Worm (Caenorhabditis elegans) whole organism, L3 larva: Measurements from ENCODE around the gene Y57A10A.29.
"Not testable (repeated sequence)": the region's sequence is repeated elsewhere in the genome, so short reads cannot be mapped to it uniquely, and the experiment has no call there.

Source experiments
- ama-1 ChIP-seq: fragments of 150-350 bp; optimal IDR thresholded peaks from 2 replicates; lab custom pipeline; 2018
- ceh-16 ChIP-seq: sonication (generic microtip); optimal IDR thresholded peaks from 2 replicates; lab custom pipeline; 2017; ENCODE audit warnings: missing biosample characterization, missing genetic modification characterization
- ceh-28 ChIP-seq: fragments of 150-350 bp; optimal IDR thresholded peaks from 2 replicates; lab custom pipeline; 2014; ENCODE audit warnings: missing biosample characterization, missing genetic modification reagents, missing genetic modification characterization
- ceh-9 ChIP-seq: sonication (generic microtip); optimal IDR thresholded peaks from 2 replicates; lab custom pipeline; 2018; ENCODE audit warnings: missing biosample characterization, missing genetic modification characterization
- daf-12 ChIP-seq: fragments of 150-350 bp; optimal IDR thresholded peaks from 2 replicates; lab custom pipeline; 2014; ENCODE audit warnings: missing biosample characterization, missing genetic modification reagents, missing genetic modification characterization
- egl-5 ChIP-seq: fragments of 150-350 bp; optimal IDR thresholded peaks from 2 replicates; lab custom pipeline; 2017; ENCODE audit warnings: missing biosample characterization, missing genetic modification reagents, missing genetic modification characterization, inconsistent platforms
- elt-3 ChIP-seq, 3 experiments: fragments of 150-350 bp in 1 of 3; sonication (generic microtip) in 2 of 3; optimal IDR thresholded peaks; 2 replicates in 2 of 3; 4 replicates in 1 of 3; lab custom pipeline; 2014 to 2017; ENCODE audit warnings: missing biosample characterization in 3 of 3, missing genetic modification characterization in 3 of 3
- hmg-11 ChIP-seq: sonication (generic microtip); optimal IDR thresholded peaks from 2 replicates; lab custom pipeline; 2016; ENCODE audit warnings: missing genetic modification characterization, missing compliant biosample characterization
- jun-1 ChIP-seq: fragments of 150-350 bp; optimal IDR thresholded peaks from 2 replicates; lab custom pipeline; 2014; ENCODE audit warnings: missing biosample characterization, missing genetic modification reagents, missing genetic modification characterization
- lin-15B ChIP-seq: fragments of 150-350 bp; optimal IDR thresholded peaks from 2 replicates; lab custom pipeline; 2014; ENCODE audit warnings: missing biosample characterization, missing genetic modification characterization
- lin-39 ChIP-seq: fragments of 150-350 bp; optimal IDR thresholded peaks from 2 replicates; lab custom pipeline; 2018; ENCODE audit warnings: missing biosample characterization, missing genetic modification reagents, missing genetic modification characterization
- lsy-12 ChIP-seq: sonication (generic microtip); optimal IDR thresholded peaks from 2 replicates; lab custom pipeline; 2016; ENCODE audit warnings: mild to moderate bottlenecking, missing genetic modification characterization, missing compliant biosample characterization
- nhr-11 ChIP-seq: fragments of 150-350 bp; optimal IDR thresholded peaks from 2 replicates; lab custom pipeline; 2014; ENCODE audit warnings: missing biosample characterization, missing genetic modification characterization
- nhr-12 ChIP-seq: fragments of 150-350 bp; optimal IDR thresholded peaks from 2 replicates; lab custom pipeline; 2014; ENCODE audit warnings: missing biosample characterization, missing genetic modification characterization
- nhr-23 ChIP-seq: fragments of 150-350 bp; optimal IDR thresholded peaks from 2 replicates; lab custom pipeline; 2014; ENCODE audit warnings: missing biosample characterization, missing genetic modification reagents, missing genetic modification characterization
- nhr-28 ChIP-seq: fragments of 150-350 bp; optimal IDR thresholded peaks from 2 replicates; lab custom pipeline; 2014; ENCODE audit warnings: missing biosample characterization, missing genetic modification characterization
- nhr-43 ChIP-seq: sonication (generic microtip); optimal IDR thresholded peaks from 2 replicates; lab custom pipeline; 2016; ENCODE audit warnings: mild to moderate bottlenecking, missing genetic modification characterization, missing compliant biosample characterization; ENCODE audit not compliant: poor library complexity, severe bottlenecking
- nhr-76 ChIP-seq: fragments of 150-350 bp; sonication (generic microtip); optimal IDR thresholded peaks from 5 replicates; lab custom pipeline; 2014; ENCODE audit warnings: missing biosample characterization, missing genetic modification characterization
- nhr-77 ChIP-seq: fragments of 150-350 bp; optimal IDR thresholded peaks from 2 replicates; lab custom pipeline; 2014; ENCODE audit warnings: missing biosample characterization, missing genetic modification characterization
- pha-4 ChIP-seq: fragments of 150-350 bp; optimal IDR thresholded peaks from 2 replicates; lab custom pipeline; 2014; ENCODE audit warnings: missing biosample characterization, missing genetic modification reagents, missing genetic modification characterization
- skn-1 ChIP-seq: fragments of 150-350 bp; optimal IDR thresholded peaks from 2 replicates; lab custom pipeline; 2014; ENCODE audit warnings: missing biosample characterization, missing genetic modification characterization
- snpc-4 ChIP-seq: fragments of 150-350 bp; optimal IDR thresholded peaks from 2 replicates; lab custom pipeline; 2014; ENCODE audit warnings: missing biosample characterization, missing genetic modification characterization
- unc-39 ChIP-seq: sonication (generic microtip); optimal IDR thresholded peaks from 4 replicates; lab custom pipeline; 2017; ENCODE audit warnings: missing biosample characterization, missing genetic modification characterization
- ztf-11 ChIP-seq: fragments of 150-350 bp; optimal IDR thresholded peaks from 2 replicates; lab custom pipeline; 2014; ENCODE audit warnings: missing biosample characterization, missing genetic modification characterization

The Y57A10A.29 gene

DNA sequence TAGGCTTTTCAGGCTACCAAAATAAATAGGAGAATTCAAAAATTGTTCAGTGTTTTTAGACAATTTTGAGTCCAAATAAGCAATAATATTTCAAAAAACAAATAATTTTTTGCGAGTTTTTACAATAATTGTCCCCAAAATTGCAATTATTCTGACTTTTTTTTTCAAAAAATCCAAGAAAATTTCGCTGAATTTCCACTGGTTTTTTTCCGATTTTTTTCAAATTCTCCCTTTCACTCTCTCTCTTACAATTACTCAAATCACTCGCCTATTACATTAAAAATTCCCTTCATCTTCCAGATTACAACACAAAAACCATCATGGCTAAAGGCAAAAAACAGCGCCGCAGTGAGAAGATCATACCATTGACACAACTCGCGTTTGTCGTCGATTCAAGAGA, 9.7 kb downstream of the Y57A10A.29 start, which contains the start of gene Y57A10A.31:
TSS of gene Y57A10A.31 (plus strand) at position 301 of the 400 bp plus-strand sequence.
- TF ChIP-seq nhr-11 (tag; lab: Kevin White, UChicago), result no peak
- TF ChIP-seq egl-5 (tag; lab: Kevin White, UChicago), result no peak
- TF ChIP-seq elt-3 (tag; optimal IDR thresholded peaks at IDR 0.05; lab: Kevin White, UChicago), result no peak
- no peak for TF ChIP-seq daf-12 (tag; lab: Kevin White, UChicago)
- no peak for TF ChIP-seq unc-39
- no peak for TF ChIP-seq nhr-28 (tag; lab: Kevin White, UChicago)
- TF ChIP-seq, all 47 proteins: peak for 0

DNA sequence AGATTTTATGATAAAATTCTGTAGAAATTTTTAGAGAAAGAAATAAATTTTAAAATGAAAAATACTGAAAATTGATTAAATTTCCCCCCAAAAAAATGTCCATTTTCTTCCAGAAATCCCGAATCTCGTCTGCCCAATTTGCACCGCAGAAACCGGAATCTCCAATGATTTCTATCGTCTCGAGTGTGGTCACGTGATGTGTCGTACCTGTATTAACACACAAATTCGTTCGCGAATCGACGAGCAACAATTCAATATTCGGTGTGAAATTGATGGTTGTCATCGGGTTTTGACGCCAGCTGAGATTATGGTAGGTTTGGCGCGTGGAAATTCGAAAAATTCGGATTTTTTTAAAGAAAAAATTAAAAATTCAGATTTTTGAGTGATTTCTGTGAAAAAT, 17.2 kb downstream of the Y57A10A.29 start:
- TF ChIP-seq lsy-12 (tag; lab: Kevin White, UChicago), result no peak
- TF ChIP-seq hmg-11, result no peak
- TF ChIP-seq lin-15B (tag; lab: Kevin White, UChicago), result no peak
- no peak for TF ChIP-seq nhr-23 (tag; lab: Kevin White, UChicago)
- TF ChIP-seq pha-4 (tag; lab: Kevin White, UChicago), result no peak
- no peak for TF ChIP-seq daf-12 (tag; lab: Kevin White, UChicago)
- TF ChIP-seq ceh-16 (tag; lab: Kevin White, UChicago), result no peak
- no peak for TF ChIP-seq skn-1 (tag; lab: Kevin White, UChicago)
- no peak for TF ChIP-seq snpc-4 (tag; lab: Kevin White, UChicago)
- no peak for TF ChIP-seq nhr-77 (tag; lab: Kevin White, UChicago)

DNA sequence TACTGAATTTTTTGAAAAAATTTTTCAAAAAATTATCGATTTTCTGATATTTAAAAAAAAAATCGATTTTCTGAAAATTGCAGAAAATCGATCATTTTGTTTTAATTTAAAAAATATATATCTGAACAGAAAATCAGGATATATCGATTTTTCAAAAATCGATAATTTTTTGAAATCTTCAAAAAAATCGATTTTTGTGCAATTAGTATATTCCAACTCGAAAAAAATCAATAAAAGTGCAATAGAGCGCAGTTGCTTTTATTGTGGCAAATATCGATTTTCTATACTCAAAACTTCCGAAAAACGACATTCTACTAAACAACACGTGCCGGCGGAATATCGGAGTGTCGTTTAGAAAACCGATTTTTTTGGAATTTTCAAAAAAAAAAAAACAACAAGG, 21.3 kb downstream of the Y57A10A.29 start:
- TF ChIP-seq nhr-43 (tag; lab: Kevin White, UChicago) (no peak), elt-3 (tag; optimal IDR thresholded peaks at IDR 0.05; lab: Kevin White, UChicago) (no peak), ceh-9 (tag; lab: Kevin White, UChicago) (no peak), ceh-28 (peak; percentile 93)
- TF ChIP-seq, all 47 proteins: peak for 1

DNA sequence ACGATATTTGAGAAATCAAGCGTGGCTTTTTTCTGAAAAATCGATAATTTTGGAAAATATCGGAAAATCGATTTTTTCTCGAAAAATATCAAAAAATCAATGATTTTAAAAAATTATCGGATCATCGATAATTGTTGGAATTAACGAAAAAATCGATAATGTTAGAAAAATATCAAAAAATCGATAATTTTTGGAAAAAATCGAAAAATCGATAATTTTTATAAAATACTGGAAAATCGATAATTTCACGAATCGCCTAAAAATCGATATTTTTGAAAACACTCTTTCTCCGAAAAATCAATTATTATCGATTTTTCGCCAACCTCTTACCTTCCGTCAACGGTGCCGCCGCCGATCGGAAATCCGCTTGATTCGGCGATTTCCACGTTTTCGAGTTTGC, 21.9 kb downstream of the Y57A10A.29 start:
- TF ChIP-seq ceh-28, result peak; percentile 98
- no peak for TF ChIP-seq ztf-11

DNA sequence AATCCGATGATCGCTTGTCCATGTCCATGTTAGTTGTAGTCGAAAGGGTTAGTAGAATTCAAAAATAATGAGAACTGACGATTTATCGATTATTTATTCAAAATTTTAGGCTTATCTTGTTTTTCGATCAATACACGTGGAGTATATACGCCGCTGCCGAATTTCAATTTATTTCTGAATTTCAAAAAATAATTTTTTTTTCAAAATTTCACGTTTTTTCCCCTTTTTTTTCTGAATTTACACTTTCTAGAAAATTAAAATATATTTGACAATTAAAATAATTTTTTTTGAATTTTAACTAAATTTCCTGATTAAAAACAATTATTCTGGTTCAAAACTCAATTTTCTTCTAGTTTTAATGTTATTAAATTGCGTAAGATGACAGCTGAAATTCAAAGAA, 23.0 kb downstream of the Y57A10A.29 start, which contains the start of gene C50E10.1:
TSS of gene C50E10.1 (minus strand) at position 101 of the 400 bp plus-strand sequence.
- TF ChIP-seq nhr-76, result no peak

DNA sequence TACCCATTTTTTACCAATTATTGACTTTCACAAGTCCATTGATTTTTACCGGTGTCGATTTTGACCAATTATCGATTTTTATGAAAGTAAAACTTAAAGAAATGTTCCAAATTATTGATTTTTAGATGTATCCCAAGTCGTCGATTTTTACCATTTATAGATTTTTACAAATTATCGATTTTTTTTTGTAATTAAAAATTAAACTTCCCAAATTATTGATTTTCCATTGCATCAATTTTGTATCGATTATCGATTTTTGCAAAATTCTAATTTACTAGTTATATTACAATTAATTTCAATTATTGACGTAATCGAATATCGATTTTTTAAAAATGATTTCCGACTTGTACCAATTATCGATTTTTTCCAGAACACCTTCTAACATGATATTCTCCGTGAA, 23.8 kb downstream of the Y57A10A.29 start, which contains the start of gene sre-50:
TSS of gene sre-50 (plus strand) at position 384 of the 400 bp plus-strand sequence.
- peak; percentile 97 for TF ChIP-seq ceh-28
- TF ChIP-seq skn-1 (tag; lab: Kevin White, UChicago), result no peak

DNA sequence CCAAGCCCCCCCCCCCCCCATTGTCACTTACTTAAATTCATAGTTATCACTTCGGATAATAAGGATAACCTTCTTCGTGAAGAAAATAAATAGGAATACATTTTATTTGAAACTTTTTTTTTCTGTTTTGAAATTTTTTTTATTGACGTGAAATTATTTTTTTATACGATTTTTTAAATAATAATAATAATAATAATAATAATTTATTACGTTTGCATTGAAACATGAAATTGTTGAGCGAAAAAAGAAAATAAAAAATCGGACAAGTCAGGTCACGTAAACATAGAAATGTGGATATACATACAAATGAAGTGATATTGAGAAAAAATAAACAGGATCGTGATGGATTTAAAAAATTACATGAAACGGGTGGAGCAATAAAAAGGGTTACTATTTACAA, 30.3 kb downstream of the Y57A10A.29 start, which contains the start of gene C50E10.2:
TSS of gene C50E10.2 (minus strand) at position 101 of the 400 bp plus-strand sequence.
- TF ChIP-seq ceh-16 (tag; lab: Kevin White, UChicago) (no peak), ama-1 (no peak)

DNA sequence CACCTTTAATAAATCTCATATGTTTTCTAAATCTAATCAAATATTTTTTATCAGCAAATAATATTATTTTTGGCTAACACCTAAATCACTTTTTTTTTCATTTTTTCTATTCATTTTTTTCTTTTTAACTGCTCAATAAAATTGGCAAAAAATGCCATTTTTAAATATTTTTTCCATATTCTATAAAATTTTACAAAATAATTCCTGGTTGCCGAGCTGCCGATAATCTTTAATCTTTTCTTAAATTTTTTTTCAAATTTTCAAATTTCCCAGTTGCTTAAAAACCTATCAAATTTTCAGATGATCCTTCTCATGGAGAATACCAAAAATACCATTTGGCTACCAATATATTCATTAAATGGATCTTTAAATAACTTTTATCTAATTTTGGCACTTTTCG, 32.2 kb downstream of the Y57A10A.29 start, which contains the start of gene sre-51:
TSS of gene sre-51 (plus strand) at position 301 of the 400 bp plus-strand sequence.
- TF ChIP-seq nhr-77 (tag; lab: Kevin White, UChicago) (no peak), unc-39 (no peak)

DNA sequence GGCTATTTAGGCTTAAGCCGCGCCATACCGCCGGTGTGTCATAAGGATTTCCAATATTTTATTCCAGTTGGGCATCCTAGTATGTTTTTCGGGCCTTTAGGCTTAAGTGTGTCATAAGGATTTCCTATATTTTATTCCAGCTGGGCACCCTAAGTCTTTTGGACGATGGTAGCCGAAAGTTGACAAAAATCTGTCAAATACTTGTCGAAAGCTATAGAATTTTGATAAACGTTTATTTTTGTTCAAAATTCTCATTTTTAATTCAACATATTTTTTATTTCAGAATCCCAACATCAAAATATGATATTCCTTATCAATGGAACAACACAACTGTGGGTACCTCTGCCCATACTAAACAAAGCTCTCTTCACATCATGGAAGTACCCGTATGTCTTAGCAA, 39.2 kb downstream of the Y57A10A.29 start, which contains the start of gene sre-49:
TSS of gene sre-49 (plus strand) at position 301 of the 400 bp plus-strand sequence.
- TF ChIP-seq jun-1, nhr-12, lin-39 (tag; lab: Kevin White, UChicago): not testable (repeated sequence)
- TF ChIP-seq, all 47 proteins: peak for 0; not testable (repeated sequence) for 47
